Worm (Caenorhabditis elegans) whole organism, mixed stage, embryonic: ENCODE measurements around the gene ttr-13.

Source experiments
- M03D4.4 ChIP-seq: sonication (generic microtip); optimal IDR thresholded peaks from 2 replicates; lab custom pipeline; 2017; ENCODE audit warnings: mild to moderate bottlenecking, missing genetic modification characterization, missing compliant biosample characterization
- bed-3 ChIP-seq: fragments of 200-800 bp; sonication (Bioruptor generic); optimal IDR thresholded peaks from 3 replicates; lab custom pipeline; 2018; ENCODE audit warnings: mild to moderate bottlenecking, missing genetic modification characterization, moderate library complexity, missing compliant biosample characterization
- blmp-1 ChIP-seq: fragments of 150-350 bp; optimal IDR thresholded peaks from 2 replicates; lab custom pipeline; 2014; ENCODE audit warnings: missing biosample characterization, missing genetic modification characterization
- ceh-39 ChIP-seq: fragments of 150-350 bp; optimal IDR thresholded peaks from 2 replicates; lab custom pipeline; 2014; ENCODE audit warnings: missing biosample characterization, missing genetic modification characterization
- ceh-43 ChIP-seq: fragments of 200-800 bp; sonication (Bioruptor generic); optimal IDR thresholded peaks from 2 replicates; lab custom pipeline; 2018; ENCODE audit warnings: mild to moderate bottlenecking, missing genetic modification characterization, moderate library complexity, missing compliant biosample characterization
- ceh-83 ChIP-seq: fragments of 200-800 bp; sonication (Bioruptor generic); optimal IDR thresholded peaks from 2 replicates; lab custom pipeline; 2018; ENCODE audit warnings: mild to moderate bottlenecking, missing genetic modification characterization, missing compliant biosample characterization
- ces-1 ChIP-seq: fragments of 150-350 bp; optimal IDR thresholded peaks from 2 replicates; lab custom pipeline; 2014; ENCODE audit warnings: missing biosample characterization, missing genetic modification reagents, missing genetic modification characterization
- cnd-1 ChIP-seq: fragments of 200-800 bp; sonication (Bioruptor generic); optimal IDR thresholded peaks from 2 replicates; lab custom pipeline; 2018; ENCODE audit warnings: mild to moderate bottlenecking, missing genetic modification characterization, missing compliant biosample characterization
- elt-1 ChIP-seq: sonication (generic microtip); optimal IDR thresholded peaks from 2 replicates; lab custom pipeline; 2017; ENCODE audit warnings: missing genetic modification characterization, mild to moderate bottlenecking, missing compliant biosample characterization, antibody characterized with exemption, moderate library complexity, borderline replicate concordance; ENCODE audit not compliant: insufficient read depth
- elt-3 ChIP-seq: fragments of 150-350 bp; optimal IDR thresholded peaks from 2 replicates; lab custom pipeline; 2014; ENCODE audit warnings: missing biosample characterization, missing genetic modification characterization
- flh-1 ChIP-seq: fragments of 200-800 bp; sonication (Bioruptor generic); optimal IDR thresholded peaks from 2 replicates; lab custom pipeline; 2018; ENCODE audit warnings: mild to moderate bottlenecking, missing genetic modification characterization, moderate library complexity, missing compliant biosample characterization
- ham-2 ChIP-seq: fragments of 200-800 bp; sonication (Bioruptor generic); optimal IDR thresholded peaks from 2 replicates; lab custom pipeline; 2018; ENCODE audit warnings: mild to moderate bottlenecking, missing genetic modification characterization, missing compliant biosample characterization
- hlh-1 ChIP-seq: fragments of 150-350 bp; optimal IDR thresholded peaks from 2 replicates; lab custom pipeline; 2014; ENCODE audit warnings: missing biosample characterization, missing genetic modification reagents, missing genetic modification characterization
- lin-13 ChIP-seq: fragments of 150-350 bp; optimal IDR thresholded peaks from 2 replicates; lab custom pipeline; 2014; ENCODE audit warnings: missing biosample characterization, missing genetic modification characterization
- lin-32 ChIP-seq: fragments of 200-800 bp; sonication (Bioruptor generic); optimal IDR thresholded peaks from 2 replicates; lab custom pipeline; 2018; ENCODE audit warnings: mild to moderate bottlenecking, missing genetic modification characterization, missing compliant biosample characterization
- lsy-2 ChIP-seq: fragments of 150-350 bp; optimal IDR thresholded peaks from 2 replicates; lab custom pipeline; 2014; ENCODE audit warnings: missing biosample characterization, missing genetic modification characterization
- mab-5 ChIP-seq: fragments of 150-350 bp; optimal IDR thresholded peaks from 2 replicates; lab custom pipeline; 2014; ENCODE audit warnings: missing biosample characterization, missing genetic modification characterization
- mep-1 ChIP-seq: fragments of 150-350 bp; optimal IDR thresholded peaks from 2 replicates; lab custom pipeline; 2017; ENCODE audit warnings: missing biosample characterization, missing genetic modification reagents, missing genetic modification characterization, inconsistent platforms
- mls-2 ChIP-seq: sonication (generic microtip); optimal IDR thresholded peaks from 2 replicates; lab custom pipeline; 2016; ENCODE audit warnings: mild to moderate bottlenecking, missing genetic modification characterization, moderate library complexity, missing compliant biosample characterization
- nhr-2 ChIP-seq: fragments of 150-350 bp; optimal IDR thresholded peaks from 2 replicates; lab custom pipeline; 2014; ENCODE audit warnings: missing biosample characterization, missing genetic modification characterization
- nhr-237 ChIP-seq: fragments of 150-350 bp; optimal IDR thresholded peaks from 2 replicates; lab custom pipeline; 2014; ENCODE audit warnings: missing biosample characterization, missing genetic modification characterization
- nhr-28 ChIP-seq: fragments of 150-350 bp; optimal IDR thresholded peaks from 2 replicates; lab custom pipeline; 2014; ENCODE audit warnings: missing biosample characterization, missing genetic modification characterization
- nhr-76 ChIP-seq: sonication (generic microtip); optimal IDR thresholded peaks from 2 replicates; lab custom pipeline; 2017; ENCODE audit warnings: missing biosample characterization, missing genetic modification characterization
- pha-4 ChIP-seq: fragments of 150-350 bp; optimal IDR thresholded peaks from 2 replicates; lab custom pipeline; 2018; ENCODE audit warnings: missing biosample characterization, missing genetic modification reagents, missing genetic modification characterization
- sem-2 ChIP-seq: fragments of 200-800 bp; sonication (Bioruptor generic); optimal IDR thresholded peaks from 2 replicates; lab custom pipeline; 2018; ENCODE audit warnings: mild to moderate bottlenecking, missing genetic modification characterization, missing compliant biosample characterization
- snpc-4 ChIP-seq: fragments of 150-350 bp; optimal IDR thresholded peaks from 2 replicates; lab custom pipeline; 2014; ENCODE audit warnings: missing biosample characterization, missing genetic modification characterization
- sptf-1 ChIP-seq: sonication (generic microtip); optimal IDR thresholded peaks from 2 replicates; lab custom pipeline; 2017; ENCODE audit warnings: mild to moderate bottlenecking, missing genetic modification characterization, moderate library complexity, missing compliant biosample characterization
- tbx-8 ChIP-seq: fragments of 200-800 bp; sonication (Bioruptor generic); optimal IDR thresholded peaks from 2 replicates; lab custom pipeline; 2018; ENCODE audit warnings: mild to moderate bottlenecking, missing genetic modification characterization, moderate library complexity, missing compliant biosample characterization
- unc-120 ChIP-seq: sonication (generic microtip); optimal IDR thresholded peaks from 2 replicates; lab custom pipeline; 2017; ENCODE audit warnings: missing genetic modification characterization, missing compliant biosample characterization; ENCODE audit not compliant: poor library complexity, severe bottlenecking
- unc-39 ChIP-seq: fragments of 150-350 bp; optimal IDR thresholded peaks from 2 replicates; lab custom pipeline; 2014; ENCODE audit warnings: missing biosample characterization, missing genetic modification characterization
- unc-62 ChIP-seq: fragments of 150-350 bp; optimal IDR thresholded peaks from 2 replicates; lab custom pipeline; 2014; ENCODE audit warnings: missing biosample characterization, missing genetic modification reagents, missing genetic modification characterization
- zip-8 ChIP-seq: fragments of 150-350 bp; optimal IDR thresholded peaks from 2 replicates; lab custom pipeline; 2014; ENCODE audit warnings: missing biosample characterization, missing genetic modification characterization
- ztf-11 ChIP-seq: fragments of 150-350 bp; optimal IDR thresholded peaks from 2 replicates; lab custom pipeline; 2014; ENCODE audit warnings: missing biosample characterization, missing genetic modification characterization

ttr-13 gene

ce11 chrV:20636855-20637254 is at the start of gene ttr-13:
Gene ttr-13, minus strand, starts transcription at chrV:20636955.
- TF ChIP-seq mep-1 (tag; lab: Kevin White, UChicago): no peak

- TF ChIP-seq elt-3 (tag; lab: Kevin White, UChicago) (no peak), flh-1 (GFP tag; lab: Kevin White, UChicago) (no peak), ham-2 (GFP tag; lab: Kevin White, UChicago) (no peak), mep-1 (tag; lab: Kevin White, UChicago) (no peak), hlh-1 (tag; lab: Kevin White, UChicago) (no peak), ceh-39 (no peak), nhr-237 (tag; lab: Kevin White, UChicago) (no peak), ceh-83 (GFP tag; lab: Kevin White, UChicago) (no peak), lin-32 (GFP tag; lab: Kevin White, UChicago) (no peak), mab-5 (tag; lab: Kevin White, UChicago) (no peak), nhr-28 (no peak), nhr-2 (no peak)
Observed at ce11 chrV:20685383-20685782, 48.6 kb upstream of the ttr-13 start, which contains the start of gene klf-2. Gene klf-2, plus strand, starts transcription at chrV:20685683.

ce11 chrV:20682309-20682708 is 45.6 kb upstream of the ttr-13 start:
- TF ChIP-seq sem-2 (GFP tag; lab: Kevin White, UChicago): no peak
- TF ChIP-seq cnd-1 (tag; lab: Kevin White, UChicago): no peak
- no peak for TF ChIP-seq lsy-2 (tag; lab: Kevin White, UChicago)
- no peak for TF ChIP-seq lin-13 (tag; lab: Kevin White, UChicago)
- TF ChIP-seq nhr-76 (tag; lab: Kevin White, UChicago): no peak
- no peak for TF ChIP-seq ceh-39
- TF ChIP-seq nhr-2: no peak
- TF ChIP-seq ces-1: no peak
- TF ChIP-seq zip-8: no peak
- no peak for TF ChIP-seq bed-3 (GFP tag; lab: Kevin White, UChicago)
- no peak for TF ChIP-seq flh-1 (GFP tag; lab: Kevin White, UChicago)
- no peak for TF ChIP-seq elt-1 (tag; lab: Kevin White, UChicago)
- TF ChIP-seq blmp-1: no peak
- no peak for TF ChIP-seq unc-39 (tag; lab: Kevin White, UChicago)

- TF ChIP-seq mep-1 (tag; lab: Kevin White, UChicago) (no peak), mab-5 (tag; lab: Kevin White, UChicago) (no peak), elt-3 (tag; lab: Kevin White, UChicago) (no peak), unc-62 (GFP tag; lab: Kevin White, UChicago) (no peak), pha-4 (tag; lab: Kevin White, UChicago) (no peak), flh-1 (GFP tag; lab: Kevin White, UChicago) (no peak), M03D4.4 (tag; lab: Kevin White, UChicago) (no peak), ceh-83 (GFP tag; lab: Kevin White, UChicago) (no peak), ces-1 (no peak), bed-3 (GFP tag; lab: Kevin White, UChicago) (no peak), sptf-1 (tag; lab: Kevin White, UChicago) (no peak), mls-2 (no peak), ham-2 (GFP tag; lab: Kevin White, UChicago) (no peak), unc-120 (tag; lab: Kevin White, UChicago) (no peak), lsy-2 (tag; lab: Kevin White, UChicago) (no peak), elt-1 (tag; lab: Kevin White, UChicago) (no peak)
Observed at ce11 chrV:20681824-20682223, 45.1 kb upstream of the ttr-13 start.

ce11 chrV:20681120-20681519 is 44.4 kb upstream of the ttr-13 start, which contains the start of gene srsx-35:
Gene srsx-35, plus strand, starts transcription at chrV:20681420.
- TF ChIP-seq nhr-28 (no peak), ceh-43 (GFP tag; lab: Kevin White, UChicago) (no peak), unc-120 (tag; lab: Kevin White, UChicago) (no peak), ztf-11 (tag; lab: Kevin White, UChicago) (no peak), zip-8 (no peak), unc-62 (GFP tag; lab: Kevin White, UChicago) (no peak), nhr-76 (tag; lab: Kevin White, UChicago) (no peak), blmp-1 (no peak), ham-2 (GFP tag; lab: Kevin White, UChicago) (no peak), hlh-1 (tag; lab: Kevin White, UChicago) (no peak), elt-3 (tag; lab: Kevin White, UChicago) (no peak), sptf-1 (tag; lab: Kevin White, UChicago) (no peak), unc-39 (tag; lab: Kevin White, UChicago) (no peak), bed-3 (GFP tag; lab: Kevin White, UChicago) (no peak), snpc-4 (no peak), pha-4 (tag; lab: Kevin White, UChicago) (no peak), tbx-8 (GFP tag; lab: Kevin White, UChicago) (no peak), M03D4.4 (tag; lab: Kevin White, UChicago) (no peak), ces-1 (no peak)
